Fruit fly (Drosophila melanogaster) Kc167 (cell line): ENCODE measurements around the gene dpr9.

Experiments used
- Sin3A ChIP-seq: fragments of >200 bp; optimal IDR thresholded peaks from 2 replicates; lab custom pipeline; 2018; ENCODE audit warnings: missing external identifiers
- h ChIP-seq: fragments of >200 bp; optimal IDR thresholded peaks from 3 replicates; lab custom pipeline; 2018; ENCODE audit warnings: missing external identifiers
- psq ChIP-seq: fragments of >200 bp; optimal IDR thresholded peaks from 2 replicates; lab custom pipeline; 2017; ENCODE audit warnings: missing external identifiers

DNA sequence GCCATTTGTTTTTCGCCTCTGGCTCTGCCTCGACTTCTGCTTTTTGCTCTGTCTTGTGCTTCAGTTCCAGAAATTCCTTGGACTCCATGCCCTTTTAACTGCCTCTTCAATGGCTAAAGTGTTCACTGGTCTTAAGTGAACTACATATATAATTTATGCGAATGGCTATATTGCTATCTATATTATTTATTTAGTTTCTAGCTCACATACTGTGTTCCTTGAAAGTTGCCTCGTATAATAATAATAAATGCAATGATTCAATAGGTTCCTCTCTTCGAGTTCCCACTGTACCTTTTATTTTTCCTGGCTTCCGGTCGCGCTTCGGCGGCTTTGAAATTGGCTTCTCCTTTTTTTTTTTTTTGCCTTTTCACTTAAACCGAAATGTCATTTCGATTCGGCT is 42.7 kb upstream of the dpr9 start:
- TF ChIP-seq psq (no peak), h (lab: Kevin White, UChicago) (no peak), Sin3A (lab: Kevin White, UChicago) (no peak)
